Worm (Caenorhabditis elegans) whole organism, midembryonic: ENCODE measurements around the gene mlc-3.

Experiments
- T22C8.4 ChIP-seq: fragments of 200-800 bp; sonication (Bioruptor generic); IDR thresholded peaks from 2 replicates; pipeline ENCODE4 v1.3.6; 2022; ENCODE audit warnings: missing genetic modification characterization, missing compliant biosample characterization
- cog-1 ChIP-seq: sonication (generic microtip); optimal IDR thresholded peaks from 2 replicates; lab custom pipeline; 2016; ENCODE audit warnings: missing genetic modification characterization, missing compliant biosample characterization
- flt-1 ChIP-seq: fragments of 200-800 bp; sonication (Bioruptor generic); IDR thresholded peaks from 2 replicates; pipeline ENCODE4 v1.3.6; 2022; ENCODE audit warnings: missing genetic modification characterization, missing compliant biosample characterization
- ref-1 ChIP-seq: fragments of 200-800 bp; sonication (Bioruptor generic); conservative IDR thresholded peaks from 2 replicates; pipeline ENCODE4 v1.3.6; 2022; ENCODE audit warnings: missing genetic modification reagents, missing genetic modification characterization, missing compliant biosample characterization
- tab-1 ChIP-seq: fragments of 200-800 bp; sonication (Bioruptor generic); IDR thresholded peaks from 2 replicates; pipeline ENCODE4 v1.3.6; 2022; ENCODE audit warnings: missing genetic modification characterization, missing compliant biosample characterization
- ztf-23 ChIP-seq: fragments of 200-800 bp; sonication (Bioruptor generic); IDR thresholded peaks from 2 replicates; pipeline ENCODE4 v1.3.6; 2022; ENCODE audit warnings: missing genetic modification reagents, missing genetic modification characterization, missing compliant biosample characterization

- no peak for TF ChIP-seq tab-1
- peak; percentile 44; the same call in 1 of the 2 replicates for TF ChIP-seq ztf-23 (GFP tag; lab: Robert Waterston, UW)
- no peak for TF ChIP-seq flt-1
- TF ChIP-seq cog-1 (tag; lab: Kevin White, UChicago) = no peak
- no peak for TF ChIP-seq T22C8.4
- no peak for TF ChIP-seq ref-1 (GFP tag; lab: Robert Waterston, UW)
Observed at ce11 chrIII:5566496-5566895, 1.7 kb downstream of the mlc-3 start.
